Worm (Caenorhabditis elegans): ENCODE measurements around the gene nspb-4.
A peak's percentile ranks its signal among the peaks of the same experiment; 100 is the strongest.
"Not testable (repeated sequence)": the region's sequence is repeated elsewhere in the genome, so short reads cannot be mapped to it uniquely, and the experiment has no call there.

The nspb-4 gene

DNA sequence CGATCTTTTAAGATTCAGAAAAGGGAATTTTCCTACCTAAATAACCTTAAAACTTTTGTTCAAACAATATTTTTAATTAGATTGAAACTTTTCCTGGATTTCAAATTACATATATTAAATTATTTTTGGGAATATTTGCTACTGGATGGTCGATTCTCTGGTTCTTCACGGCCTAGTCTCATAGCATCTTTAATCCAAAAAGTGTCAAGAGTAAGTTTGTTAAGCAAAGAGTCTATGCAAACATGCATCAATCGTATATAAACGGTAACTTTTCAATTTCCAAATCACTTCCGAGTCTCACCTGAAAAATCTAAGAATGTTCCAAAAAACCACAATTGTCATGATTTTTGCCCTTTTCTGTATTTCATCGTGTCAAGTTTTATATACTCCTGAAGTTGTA is at the start of gene nspb-4:
nspb-4 (plus strand) TSS at position 301 of the 400 bp plus-strand sequence.
- not testable (repeated sequence) for TF ChIP-seq W03F9.2, him-1, dao-5 (tag; optimal IDR thresholded peaks at IDR 0.05)

DNA sequence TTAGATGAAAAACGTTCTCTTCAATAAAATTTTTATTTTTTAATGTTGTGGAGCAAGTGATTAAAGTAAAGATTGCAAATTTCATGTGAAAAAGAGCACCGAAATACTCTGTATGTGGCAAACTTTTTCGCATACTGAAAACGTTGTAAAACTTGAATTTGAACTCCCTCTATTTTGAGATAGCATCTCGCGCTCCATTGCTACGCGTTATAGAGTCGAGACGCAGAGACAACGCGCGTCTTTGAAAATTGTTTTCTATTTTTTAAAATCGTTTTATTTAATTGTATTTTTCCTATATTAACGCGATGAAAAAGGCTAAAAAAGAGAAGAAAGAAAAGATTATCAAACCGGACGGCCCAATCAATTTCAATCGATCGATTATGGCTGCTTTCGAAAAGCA is 49.4 kb upstream of the nspb-4 start, which contains the start of gene fan-1:
fan-1 (plus strand) TSS at position 78 of the 400 bp plus-strand sequence.
- TF ChIP-seq dao-5 (tag; optimal IDR thresholded peaks at IDR 0.05) (no peak), him-1 (tag; optimal IDR thresholded peaks at IDR 0.05) (peak; percentile 61), W03F9.2 (tag; optimal IDR thresholded peaks at IDR 0.05) (peak; percentile 30)

DNA sequence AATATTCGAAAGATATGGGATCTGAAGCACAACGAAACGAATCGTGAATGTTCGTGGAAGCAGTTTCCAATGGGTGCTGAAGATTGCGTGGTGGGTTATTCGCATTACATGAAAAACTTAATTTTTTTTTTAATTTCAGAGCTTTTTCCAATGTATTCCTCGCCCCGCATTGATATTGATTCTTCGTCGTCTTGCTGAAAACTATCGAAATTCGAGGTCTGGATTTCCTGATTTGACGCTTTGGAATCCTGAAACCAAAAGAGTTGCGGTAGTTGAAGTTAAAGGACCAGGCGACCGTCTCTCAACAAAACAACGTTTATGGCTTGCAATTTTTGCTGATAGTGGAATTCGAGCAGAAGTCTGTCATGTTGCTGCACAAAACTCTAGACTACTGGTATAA is 46.0 kb upstream of the nspb-4 start:
- TF ChIP-seq W03F9.2 (tag; optimal IDR thresholded peaks at IDR 0.05) (no peak), dao-5 (tag; optimal IDR thresholded peaks at IDR 0.05) (no peak)

DNA sequence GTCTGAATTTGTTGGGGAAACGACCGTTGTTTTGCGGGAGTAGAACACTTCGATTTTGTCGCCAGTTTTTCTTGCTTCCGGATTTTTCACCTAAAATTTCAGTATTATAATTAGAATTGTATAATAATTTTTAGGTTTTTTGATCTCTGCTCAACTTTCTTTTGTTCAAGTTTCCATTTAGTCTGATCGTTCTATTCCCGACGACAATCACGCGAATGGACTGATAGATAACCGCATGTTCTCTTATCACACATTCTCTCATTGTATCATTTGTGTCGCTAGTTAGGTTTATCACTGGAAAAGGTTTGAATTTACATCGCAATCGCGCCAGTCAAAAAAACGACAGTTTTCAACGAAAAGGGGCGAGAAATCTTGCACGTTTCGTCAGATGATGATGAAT is 43.2 kb upstream of the nspb-4 start:
- TF ChIP-seq him-1 (tag; optimal IDR thresholded peaks at IDR 0.05) (no peak), dao-5 (tag; optimal IDR thresholded peaks at IDR 0.05) (no peak), W03F9.2 (tag; optimal IDR thresholded peaks at IDR 0.05) (no peak)

DNA sequence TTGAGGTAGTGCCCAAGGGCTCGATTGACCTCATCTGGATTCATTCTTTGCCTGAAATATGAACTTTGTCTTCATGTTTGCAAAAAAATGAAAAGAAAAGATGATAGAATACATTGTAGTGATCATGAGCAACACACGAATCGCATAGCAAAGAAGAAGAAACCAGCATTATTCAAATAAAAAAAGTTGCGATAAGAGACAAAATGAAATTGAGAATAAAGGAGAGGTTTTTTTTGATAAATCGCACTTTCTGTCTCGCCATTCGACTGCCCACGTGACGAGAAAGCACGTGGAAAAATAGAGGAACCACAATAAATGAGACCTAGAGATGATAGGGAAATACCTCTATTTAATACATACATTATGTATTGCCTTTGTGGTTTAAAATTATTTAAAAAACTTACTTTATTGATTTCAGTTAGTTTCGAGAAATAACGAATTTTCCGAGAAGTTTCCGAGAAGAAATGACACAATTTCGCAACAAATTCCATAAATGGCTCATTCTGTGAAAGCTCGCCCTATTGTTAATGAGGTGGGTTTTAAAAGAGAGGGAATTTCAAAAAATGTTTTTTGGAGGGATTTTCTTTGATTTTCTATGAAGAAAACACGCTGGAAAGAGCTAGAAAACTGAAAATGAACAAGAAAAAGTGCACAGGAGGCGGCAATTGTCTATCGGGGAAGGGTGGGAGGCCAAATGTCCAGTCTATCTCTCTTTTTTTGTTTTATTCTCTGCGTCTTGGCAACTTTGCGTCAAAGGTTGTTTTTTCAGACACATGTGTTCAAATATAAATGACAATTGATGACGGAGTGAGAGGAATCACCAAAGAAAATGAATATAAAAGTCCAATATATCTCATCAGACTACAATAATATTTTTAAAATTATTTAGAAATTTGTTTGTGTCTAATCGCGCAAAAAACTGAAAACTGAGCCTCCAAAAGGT is 42.4 kb upstream of the nspb-4 start, which contains the start of gene paqr-1:
paqr-1 (minus strand) TSS at position 51 of the 943 bp plus-strand sequence.
- TF ChIP-seq W03F9.2 (tag; optimal IDR thresholded peaks at IDR 0.05) (no peak), dao-5 (tag; optimal IDR thresholded peaks at IDR 0.05) (no peak), him-1 (tag; optimal IDR thresholded peaks at IDR 0.05) (no peak)

DNA sequence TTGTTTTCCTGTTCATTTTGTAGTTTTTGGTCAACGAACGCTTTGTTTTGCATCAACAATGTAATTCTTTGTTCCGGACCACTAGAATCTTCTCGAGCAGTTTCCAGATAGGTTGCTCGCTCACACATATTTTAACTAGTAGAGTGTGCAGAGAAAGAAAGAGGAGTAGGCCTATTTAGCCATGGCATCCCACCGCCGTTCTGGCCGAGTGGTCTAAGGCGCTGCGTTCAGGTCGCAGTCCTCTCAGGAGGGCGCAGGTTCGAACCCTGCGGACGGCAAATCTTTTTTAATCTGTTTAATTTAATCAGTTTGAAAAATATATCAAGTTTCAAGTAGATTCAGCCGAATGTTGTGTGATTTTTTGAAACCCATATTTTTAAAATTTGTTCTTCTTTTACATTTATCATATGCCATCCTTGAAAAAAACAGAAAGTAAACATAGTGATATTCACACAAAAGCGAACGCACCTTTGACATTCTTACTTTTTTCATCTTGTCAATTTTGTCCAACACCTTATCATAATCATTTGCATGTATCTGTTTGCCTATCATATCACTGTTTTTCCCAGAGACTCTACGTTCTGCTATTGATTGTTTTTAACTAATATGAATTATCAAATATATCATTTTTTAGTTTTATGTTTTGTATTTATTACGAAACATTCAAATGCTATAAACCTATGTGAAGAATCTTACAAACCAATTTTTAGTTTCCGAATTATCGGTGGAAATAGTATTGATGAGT is 41.2 kb upstream of the nspb-4 start, which contains the start of gene try-3:
try-3 (plus strand) TSS at position 532 of the 745 bp plus-strand sequence.
- TF ChIP-seq W03F9.2 (tag; optimal IDR thresholded peaks at IDR 0.05) (peak; percentile 19), him-1 (tag; optimal IDR thresholded peaks at IDR 0.05) (peak; percentile 45), dao-5 (tag; optimal IDR thresholded peaks at IDR 0.05) (peak; percentile 9)

DNA sequence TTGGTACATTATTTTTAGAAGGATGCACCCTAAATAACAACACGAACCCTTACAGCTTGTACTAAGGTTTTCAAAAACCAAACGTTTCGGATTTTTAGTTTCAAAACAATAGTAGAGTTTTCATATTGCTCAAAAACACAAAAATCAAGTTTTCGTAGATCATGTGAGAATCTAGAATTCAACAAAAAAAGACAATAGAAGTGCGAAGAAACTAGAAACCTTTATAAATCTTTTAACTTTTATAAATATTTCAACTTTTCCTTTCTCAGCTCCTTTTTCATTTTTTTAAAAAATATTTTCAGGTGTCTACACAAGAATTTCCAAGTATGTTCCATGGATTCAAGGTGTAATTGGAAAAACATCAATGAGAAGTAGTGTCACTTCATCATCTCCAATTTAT is 37.6 kb upstream of the nspb-4 start, which contains the start of gene best-9:
best-9 (plus strand) TSS at position 301 of the 400 bp plus-strand sequence.
- TF ChIP-seq W03F9.2 (tag; optimal IDR thresholded peaks at IDR 0.05) (no peak), him-1 (tag; optimal IDR thresholded peaks at IDR 0.05) (no peak), dao-5 (tag; optimal IDR thresholded peaks at IDR 0.05) (no peak)

DNA sequence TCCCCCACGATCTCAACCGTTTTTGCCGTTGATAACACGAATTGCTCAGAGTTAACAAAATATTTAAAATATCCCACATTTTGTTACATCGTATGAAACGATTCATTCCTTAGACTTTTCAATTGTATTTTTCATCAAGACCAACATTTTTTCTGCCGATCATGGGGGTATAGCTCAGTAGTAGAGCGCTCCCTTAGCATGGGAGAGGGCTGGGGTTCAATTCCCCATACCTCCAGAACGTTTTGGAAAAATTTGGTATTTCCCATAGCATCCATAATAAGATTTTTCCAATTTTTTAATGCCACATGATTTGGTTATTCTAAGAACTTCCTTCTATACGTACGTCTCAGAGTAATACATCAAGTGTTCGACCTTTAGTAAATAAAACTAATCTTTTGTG is 36.0 kb upstream of the nspb-4 start:
- TF ChIP-seq dao-5 (tag; optimal IDR thresholded peaks at IDR 0.05) (no peak), W03F9.2 (tag; optimal IDR thresholded peaks at IDR 0.05) (no peak)

DNA sequence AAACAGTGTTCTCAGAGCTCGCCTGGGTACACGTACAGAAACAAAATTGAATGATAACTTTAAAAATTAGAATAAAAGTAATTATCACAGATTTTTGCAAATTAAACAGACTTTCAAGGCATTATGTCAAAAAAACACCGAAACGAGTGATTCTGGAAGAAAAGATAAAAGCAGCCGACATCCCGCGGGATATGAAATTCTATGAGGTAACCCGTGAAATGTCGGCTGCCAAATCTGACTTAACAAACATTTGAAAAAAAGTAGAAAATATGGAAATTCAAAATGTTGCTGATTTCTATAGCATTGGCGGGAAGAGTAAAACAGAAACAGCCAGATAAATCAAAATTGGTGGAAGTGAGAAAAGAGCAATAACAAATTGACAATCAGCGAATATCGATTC is 32.4 kb upstream of the nspb-4 start:
- TF ChIP-seq W03F9.2 (tag; optimal IDR thresholded peaks at IDR 0.05) (no peak), him-1 (tag; optimal IDR thresholded peaks at IDR 0.05) (no peak), dao-5 (tag; optimal IDR thresholded peaks at IDR 0.05) (no peak)

DNA sequence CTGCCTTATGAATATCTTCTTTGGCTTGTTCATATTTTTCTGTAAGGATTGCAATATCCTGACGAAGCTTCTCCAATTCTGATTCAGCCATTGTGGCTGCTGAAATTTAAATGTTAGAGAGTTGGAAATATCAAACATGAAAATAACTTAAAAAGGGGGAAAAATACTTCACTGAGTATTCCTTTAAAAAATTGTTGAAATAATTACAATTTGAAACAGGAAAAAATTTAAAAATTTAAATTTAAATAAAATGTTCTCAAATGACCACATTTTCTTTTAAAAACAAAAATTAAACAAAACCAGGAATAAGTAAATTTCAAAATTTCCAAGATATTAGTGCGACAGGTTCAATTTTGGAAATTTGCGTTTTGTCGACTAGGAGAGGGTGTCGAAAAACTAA is 25.8 kb upstream of the nspb-4 start, which contains the start of gene bicd-1:
bicd-1 (minus strand) TSS at position 101 of the 400 bp plus-strand sequence.
- TF ChIP-seq W03F9.2 (tag; optimal IDR thresholded peaks at IDR 0.05): no peak
- TF ChIP-seq dao-5 (tag; optimal IDR thresholded peaks at IDR 0.05): no peak
- no peak for TF ChIP-seq him-1 (tag; optimal IDR thresholded peaks at IDR 0.05)

DNA sequence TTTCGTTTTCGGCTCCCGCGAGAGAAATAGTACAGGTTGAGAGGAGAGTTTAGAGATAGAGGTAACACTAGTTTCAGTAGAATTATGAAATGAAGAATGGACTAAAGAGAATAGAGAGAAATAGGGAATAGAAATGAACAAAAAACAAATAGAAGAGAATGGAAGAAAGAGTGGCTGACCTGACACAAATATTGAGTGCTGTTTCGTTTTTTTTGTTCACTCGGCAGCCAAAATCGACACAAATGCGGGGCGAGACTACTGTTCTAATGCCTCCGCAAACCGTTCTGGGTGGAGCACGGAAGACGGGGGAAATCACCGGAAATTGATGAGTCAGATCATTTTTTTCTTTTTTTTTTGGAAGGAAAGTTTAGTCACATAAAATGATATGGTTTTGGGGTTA is 25.4 kb upstream of the nspb-4 start:
- TF ChIP-seq dao-5 (tag; optimal IDR thresholded peaks at IDR 0.05) (no peak), W03F9.2 (tag; optimal IDR thresholded peaks at IDR 0.05) (no peak), him-1 (tag; optimal IDR thresholded peaks at IDR 0.05) (no peak)

DNA sequence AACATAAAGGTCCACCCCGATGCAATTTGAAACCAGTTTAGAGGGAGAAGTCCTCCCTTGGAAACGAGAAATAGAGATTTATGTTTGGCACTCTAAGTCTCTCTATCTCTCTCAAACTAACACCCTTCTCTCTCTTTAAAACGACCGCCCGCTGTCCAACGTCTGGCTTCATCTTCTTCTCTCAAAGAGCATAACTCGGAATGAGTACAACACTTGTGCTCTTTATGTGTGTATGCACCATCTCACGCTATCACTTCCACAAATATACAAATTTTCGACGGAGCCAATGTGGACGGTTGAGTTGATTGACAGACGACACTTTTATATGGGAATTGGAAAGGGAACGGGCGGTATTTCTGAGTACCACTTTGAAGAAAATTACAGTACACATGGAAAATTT is 23.7 kb upstream of the nspb-4 start:
- TF ChIP-seq him-1 (tag; optimal IDR thresholded peaks at IDR 0.05) (no peak), W03F9.2 (tag; optimal IDR thresholded peaks at IDR 0.05) (no peak), dao-5 (tag; optimal IDR thresholded peaks at IDR 0.05) (no peak)

DNA sequence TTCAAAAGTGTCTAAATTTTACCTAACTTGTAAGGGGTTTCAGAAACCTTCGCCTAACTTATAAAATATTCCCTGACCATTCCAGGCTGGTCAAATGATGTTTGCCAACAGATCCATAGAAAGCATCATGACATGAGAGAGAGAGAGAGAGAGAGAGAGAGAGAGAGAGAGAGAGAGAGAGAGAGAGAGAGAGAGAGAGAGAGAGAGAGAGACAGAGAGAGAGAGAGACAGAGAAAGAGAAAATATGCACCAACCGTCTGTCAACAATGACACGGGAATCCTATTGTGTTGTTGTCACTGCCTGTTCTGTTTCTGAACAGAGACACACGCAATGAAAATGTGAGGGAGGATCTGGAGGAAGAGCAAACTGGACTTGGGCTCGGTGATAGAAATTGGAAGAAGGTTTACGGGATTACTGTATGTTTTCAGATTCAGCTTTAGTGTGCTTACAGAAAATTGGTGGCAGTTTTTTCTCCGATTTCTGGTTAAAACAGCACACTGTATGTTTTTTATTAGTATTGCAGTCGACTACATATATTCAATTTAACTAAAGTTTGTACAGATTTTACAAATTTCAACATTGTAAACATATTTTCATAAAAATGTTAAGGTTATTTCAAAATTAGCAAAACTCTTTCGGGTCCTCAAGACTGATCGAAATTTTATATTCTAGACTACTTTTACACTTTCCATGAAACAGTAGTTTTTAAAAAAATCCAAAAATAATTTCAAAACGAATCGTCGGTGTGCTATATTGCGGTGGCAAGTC is 21.9 kb upstream of the nspb-4 start:
- TF ChIP-seq dao-5 (tag; optimal IDR thresholded peaks at IDR 0.05) (no peak), W03F9.2 (tag; optimal IDR thresholded peaks at IDR 0.05) (no peak), him-1 (tag; optimal IDR thresholded peaks at IDR 0.05) (no peak)

Data from whole organism, L4/young adult.